Fruit fly (Drosophila melanogaster): Measurements from ENCODE around the gene Ndc80.

Gene Ndc80

dm6 chrX:13644696-13645393 is 33.0 kb upstream of the Ndc80 start (continued):
- TF ChIP-seq dmrt99B (tag; optimal IDR thresholded peaks at IDR 0.05) (peak; percentile 47), amos (GFP tag; IDR thresholded peaks at IDR 0.05; ENCODE audit: partially characterized antibody) (no peak), CG7839 (tag; optimal IDR thresholded peaks at IDR 0.05) (peak; percentile 40), CG6254 (GFP tag; optimal IDR thresholded peaks at IDR 0.05) (no peak), Ssrp (tag; optimal IDR thresholded peaks at IDR 0.05) (no peak), CG17802 (tag; optimal IDR thresholded peaks at IDR 0.05) (no peak), btn (GFP tag; optimal IDR thresholded peaks at IDR 0.05) (no peak), gce (GFP tag; IDR thresholded peaks at IDR 0.05) (no peak), Med (GFP tag) (no peak), Tbp (GFP tag; optimal IDR thresholded peaks at IDR 0.05) (no peak), CG3065 (GFP tag; optimal IDR thresholded peaks at IDR 0.05) (no peak), Mrtf (GFP tag; IDR thresholded peaks at IDR 0.05) (no peak), ci (GFP tag; IDR thresholded peaks at IDR 0.05) (no peak), Ets65A (GFP tag) (no peak), slou (GFP tag; optimal IDR thresholded peaks at IDR 0.05) (no peak), nau (GFP tag; optimal IDR thresholded peaks at IDR 0.05) (peak; percentile 75), CG17361 (GFP tag; IDR thresholded peaks at IDR 0.05) (peak; percentile 32; the same call in 2 of the 3 replicates), CG10431 (GFP tag; optimal IDR thresholded peaks at IDR 0.05) (no peak), sc (optimal IDR thresholded peaks at IDR 0.05) (no peak), sc (GFP tag; optimal IDR thresholded peaks at IDR 0.05) (peak; percentile 59), CoRest (tag; optimal IDR thresholded peaks at IDR 0.05) (peak; percentile 49), CG7786 (GFP tag; optimal IDR thresholded peaks at IDR 0.05) (no peak), Fer2 (tag; optimal IDR thresholded peaks at IDR 0.05) (no peak), CG2120 (GFP tag; optimal IDR thresholded peaks at IDR 0.05) (no peak), CG14965 (GFP tag; optimal IDR thresholded peaks at IDR 0.05; ENCODE audit: borderline replicate concordance) (no peak), CG42726 (GFP tag; IDR thresholded peaks at IDR 0.05; ENCODE audit: partially characterized antibody) (no peak), gt (GFP tag; IDR thresholded peaks at IDR 0.05) (no peak), Deaf1 (tag; optimal IDR thresholded peaks at IDR 0.05) (no peak), fru (optimal IDR thresholded peaks at IDR 0.05) (no peak), chm (GFP tag; IDR thresholded peaks at IDR 0.05) (no peak), zen (tag; optimal IDR thresholded peaks at IDR 0.05) (no peak), Dbx (GFP tag; IDR thresholded peaks at IDR 0.05) (no peak), unpg (GFP tag; optimal IDR thresholded peaks at IDR 0.05) (peak; percentile 56), vnd (GFP tag; IDR thresholded peaks at IDR 0.05; ENCODE audit: partially characterized antibody) (no peak), CG3726 (GFP tag; IDR thresholded peaks at IDR 0.05) (no peak), CG12071 (GFP tag; optimal IDR thresholded peaks at IDR 0.05) (peak; percentile 7), Nf-YB (GFP tag; optimal IDR thresholded peaks at IDR 0.05) (peak; percentile 23), Jarid2 (GFP tag; optimal IDR thresholded peaks at IDR 0.05) (no peak), Ada2b (GFP tag; IDR thresholded peaks at IDR 0.05) (no peak), ac (GFP tag; optimal IDR thresholded peaks at IDR 0.05) (no peak), Vsx1 (GFP tag; optimal IDR thresholded peaks at IDR 0.05) (peak; percentile 49), Spps (tag; optimal IDR thresholded peaks at IDR 0.05) (no peak), gsb-n (tag; optimal IDR thresholded peaks at IDR 0.05) (peak; percentile 55), CG12104 (GFP tag; optimal IDR thresholded peaks at IDR 0.05) (no peak), Xbp1 (GFP tag; optimal IDR thresholded peaks at IDR 0.05) (no peak), CG3838 (GFP tag; optimal IDR thresholded peaks at IDR 0.05) (no peak), CG17829 (tag; optimal IDR thresholded peaks at IDR 0.05) (no peak), sr (GFP tag; IDR thresholded peaks at IDR 0.05) (no peak), CG13424 (tag; optimal IDR thresholded peaks at IDR 0.05) (no peak), CG9797 (GFP tag; optimal IDR thresholded peaks at IDR 0.05) (no peak), chif (GFP tag; optimal IDR thresholded peaks at IDR 0.05) (no peak)
